Worm (Caenorhabditis elegans) whole organism, late embryonic: ENCODE results near the gene F55A11.1.

Source experiments
- C08G9.2 ChIP-seq: sonication (generic microtip); optimal IDR thresholded peaks from 2 replicates; lab custom pipeline; 2016; ENCODE audit warnings: mild to moderate bottlenecking, missing genetic modification characterization, moderate library complexity, missing compliant biosample characterization
- C38D4.7 ChIP-seq: fragments of 200-800 bp; sonication (Bioruptor generic); optimal IDR thresholded peaks from 2 replicates; lab custom pipeline; 2018; ENCODE audit warnings: mild to moderate bottlenecking, missing genetic modification characterization, moderate library complexity, missing compliant biosample characterization
- F13H6.1 ChIP-seq: sonication (generic microtip); optimal IDR thresholded peaks from 2 replicates; lab custom pipeline; 2016; ENCODE audit warnings: missing genetic modification characterization, missing compliant biosample characterization
- K02D7.2 ChIP-seq: sonication (generic microtip); optimal IDR thresholded peaks from 2 replicates; lab custom pipeline; 2017; ENCODE audit warnings: mild to moderate bottlenecking, missing genetic modification characterization, missing compliant biosample characterization
- T23F11.4 ChIP-seq: fragments of 200-800 bp; sonication (Bioruptor generic); optimal IDR thresholded peaks from 2 replicates; lab custom pipeline; 2018; ENCODE audit warnings: mild to moderate bottlenecking, missing genetic modification characterization, missing compliant biosample characterization
- ama-1 ChIP-seq: fragments of 150-350 bp; optimal IDR thresholded peaks from 2 replicates; lab custom pipeline; 2014
- ceh-14 ChIP-seq: sonication (generic microtip); optimal IDR thresholded peaks from 2 replicates; lab custom pipeline; 2016; ENCODE audit warnings: missing genotype, missing genetic modification characterization, missing compliant biosample characterization
- ceh-18 ChIP-seq: sonication (generic microtip); optimal IDR thresholded peaks from 2 replicates; lab custom pipeline; 2016; ENCODE audit warnings: missing genetic modification characterization, missing compliant biosample characterization
- ceh-19 ChIP-seq: fragments of 200-800 bp; sonication (Bioruptor generic); optimal IDR thresholded peaks from 2 replicates; lab custom pipeline; 2018; ENCODE audit warnings: mild to moderate bottlenecking, missing genetic modification characterization, missing compliant biosample characterization
- ceh-2 ChIP-seq: sonication (generic microtip); optimal IDR thresholded peaks from 2 replicates; lab custom pipeline; 2016; ENCODE audit warnings: missing genotype, missing genetic modification characterization, missing compliant biosample characterization
- ceh-22 ChIP-seq: sonication (generic microtip); optimal IDR thresholded peaks from 2 replicates; lab custom pipeline; 2017; ENCODE audit warnings: missing biosample characterization, missing genetic modification characterization
- ceh-30 ChIP-seq: fragments of 150-350 bp; optimal IDR thresholded peaks from 2 replicates; lab custom pipeline; 2014; ENCODE audit warnings: missing biosample characterization, missing genetic modification characterization
- ceh-31 ChIP-seq: sonication (generic microtip); optimal IDR thresholded peaks from 2 replicates; lab custom pipeline; 2016; ENCODE audit warnings: missing genetic modification characterization, missing compliant biosample characterization
- ceh-34 ChIP-seq: sonication (generic microtip); optimal IDR thresholded peaks from 2 replicates; lab custom pipeline; 2016; ENCODE audit warnings: mild to moderate bottlenecking, missing genetic modification characterization, missing compliant biosample characterization
- ceh-45 ChIP-seq: fragments of 200-800 bp; sonication (Bioruptor generic); IDR thresholded peaks from 2 replicates; pipeline ENCODE4 v1.3.6; 2022; ENCODE audit warnings: missing genetic modification reagents, missing genetic modification characterization, missing compliant biosample characterization
- ceh-9 ChIP-seq: sonication (generic microtip); optimal IDR thresholded peaks from 2 replicates; lab custom pipeline; 2016; ENCODE audit warnings: mild to moderate bottlenecking, missing genetic modification characterization, inconsistent platforms, missing compliant biosample characterization
- elt-4 ChIP-seq: sonication (generic microtip); optimal IDR thresholded peaks from 2 replicates; lab custom pipeline; 2016; ENCODE audit warnings: missing genetic modification characterization, missing compliant biosample characterization
- eyg-1 ChIP-seq: sonication (generic microtip); optimal IDR thresholded peaks from 2 replicates; lab custom pipeline; 2016; ENCODE audit warnings: missing genotype, missing genetic modification characterization, missing compliant biosample characterization
- fax-1 ChIP-seq: sonication (generic microtip); optimal IDR thresholded peaks from 2 replicates; lab custom pipeline; 2016; ENCODE audit warnings: missing genotype, missing genetic modification characterization, missing compliant biosample characterization
- fkh-10 ChIP-seq: fragments of 150-350 bp; optimal IDR thresholded peaks from 2 replicates; lab custom pipeline; 2014; ENCODE audit warnings: missing biosample characterization, missing genetic modification reagents, missing genetic modification characterization
- fkh-6 ChIP-seq: sonication (generic microtip); optimal IDR thresholded peaks from 2 replicates; lab custom pipeline; 2016; ENCODE audit warnings: missing genetic modification characterization, missing compliant biosample characterization
- gmeb-2 ChIP-seq: sonication (generic microtip); optimal IDR thresholded peaks from 2 replicates; lab custom pipeline; 2016; ENCODE audit warnings: missing genetic modification characterization, inconsistent platforms, missing compliant biosample characterization
- hlh-13 ChIP-seq: fragments of 200-800 bp; sonication (Bioruptor generic); optimal IDR thresholded peaks from 2 replicates; lab custom pipeline; 2018; ENCODE audit warnings: mild to moderate bottlenecking, missing genetic modification characterization, missing compliant biosample characterization
- hlh-15 ChIP-seq: sonication (generic microtip); optimal IDR thresholded peaks from 2 replicates; lab custom pipeline; 2016; ENCODE audit warnings: missing genetic modification characterization, missing compliant biosample characterization
- hlh-30 ChIP-seq: sonication (generic microtip); optimal IDR thresholded peaks from 2 replicates; lab custom pipeline; 2017; ENCODE audit warnings: antibody characterized with exemption, missing genetic modification characterization, missing compliant biosample characterization; ENCODE audit not compliant: insufficient read depth
- hlh-6 ChIP-seq: sonication (generic microtip); optimal IDR thresholded peaks from 2 replicates; lab custom pipeline; 2016; ENCODE audit warnings: missing genotype, missing genetic modification characterization, missing compliant biosample characterization
- lim-6 ChIP-seq: sonication (generic microtip); optimal IDR thresholded peaks from 2 replicates; lab custom pipeline; 2016; ENCODE audit warnings: missing genetic modification characterization, missing compliant biosample characterization
- nhr-232 ChIP-seq: sonication (generic microtip); optimal IDR thresholded peaks from 2 replicates; lab custom pipeline; 2016; ENCODE audit warnings: missing genetic modification characterization, missing compliant biosample characterization
- npax-4 ChIP-seq: sonication (generic microtip); optimal IDR thresholded peaks from 2 replicates; lab custom pipeline; 2016; ENCODE audit warnings: missing genetic modification characterization, missing compliant biosample characterization
- odd-2 ChIP-seq: sonication (generic microtip); optimal IDR thresholded peaks from 2 replicates; lab custom pipeline; 2017; ENCODE audit warnings: antibody characterized with exemption, mild to moderate bottlenecking, missing genetic modification characterization, missing compliant biosample characterization
- pha-2 ChIP-seq: sonication (generic microtip); optimal IDR thresholded peaks from 2 replicates; lab custom pipeline; 2017; ENCODE audit warnings: mild to moderate bottlenecking, missing genetic modification characterization, missing compliant biosample characterization
- pha-4 ChIP-seq: fragments of 150-350 bp; optimal IDR thresholded peaks from 2 replicates; lab custom pipeline; 2018; ENCODE audit warnings: missing biosample characterization, missing genetic modification reagents, missing genetic modification characterization
- pqm-1 ChIP-seq: sonication (generic microtip); optimal IDR thresholded peaks from 2 replicates; lab custom pipeline; 2016; ENCODE audit warnings: missing genetic modification characterization, missing compliant biosample characterization
- pros-1 ChIP-seq: fragments of 150-350 bp; optimal IDR thresholded peaks from 2 replicates; lab custom pipeline; 2014; ENCODE audit warnings: missing biosample characterization, missing genetic modification reagents, missing genetic modification characterization
- ref-2 ChIP-seq: sonication (generic microtip); optimal IDR thresholded peaks from 2 replicates; lab custom pipeline; 2016; ENCODE audit warnings: missing genetic modification characterization, missing compliant biosample characterization
- syd-9 ChIP-seq: sonication (generic microtip); optimal IDR thresholded peaks from 2 replicates; lab custom pipeline; 2016; ENCODE audit warnings: mild to moderate bottlenecking, missing genetic modification characterization, moderate library complexity, missing compliant biosample characterization
- tbx-7 ChIP-seq: sonication (generic microtip); optimal IDR thresholded peaks from 2 replicates; lab custom pipeline; 2016; ENCODE audit warnings: missing genotype, missing genetic modification characterization, missing compliant biosample characterization
- ttx-3 ChIP-seq: sonication (generic microtip); optimal IDR thresholded peaks from 2 replicates; lab custom pipeline; 2016; ENCODE audit warnings: missing genetic modification reagents, missing genetic modification characterization, missing compliant biosample characterization
- unc-42 ChIP-seq: sonication (generic microtip); optimal IDR thresholded peaks from 2 replicates; lab custom pipeline; 2016; ENCODE audit warnings: missing genotype, missing genetic modification characterization, missing compliant biosample characterization
- unc-55 ChIP-seq: sonication (generic microtip); optimal IDR thresholded peaks from 2 replicates; lab custom pipeline; 2017; ENCODE audit warnings: missing biosample characterization, missing genetic modification reagents, missing genetic modification characterization
- unc-86 ChIP-seq: sonication (generic microtip); optimal IDR thresholded peaks from 2 replicates; lab custom pipeline; 2016; ENCODE audit warnings: missing genetic modification characterization, missing compliant biosample characterization
- zip-5 ChIP-seq: sonication (generic microtip); optimal IDR thresholded peaks from 2 replicates; lab custom pipeline; 2016; ENCODE audit warnings: missing genetic modification characterization, missing compliant biosample characterization

Gene F55A11.1

DNA sequence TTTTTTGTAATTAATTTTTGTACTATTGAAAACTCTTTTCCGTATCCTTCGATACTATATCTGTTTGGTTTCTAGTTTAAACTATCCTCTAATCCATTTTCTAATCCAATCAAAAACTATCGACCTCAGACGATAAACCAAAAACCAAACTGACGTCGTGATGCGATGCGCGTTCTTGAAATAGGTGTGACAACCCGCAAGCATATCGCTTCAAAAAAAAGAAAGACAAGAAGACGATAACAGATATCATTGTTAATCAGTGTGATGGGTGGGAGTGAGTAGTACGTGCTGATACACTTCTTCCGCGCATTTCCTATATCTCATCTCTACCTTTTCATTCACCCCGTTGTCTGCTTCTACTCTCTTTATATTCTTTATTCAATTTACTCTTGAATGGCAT lies 24.4 kb downstream of the F55A11.1 start, which contains the start of gene T04F3.1:
TSS of gene T04F3.1 (plus strand) at position 246 of the 400 bp plus-strand sequence.
- TF ChIP-seq ref-2 (tag; lab: Kevin White, UChicago) (no peak), F13H6.1 (no peak), ama-1 (lab: Kevin White, UChicago) (no peak), pqm-1 (no peak), ceh-34 (tag; lab: Kevin White, UChicago) (no peak), fkh-6 (tag; lab: Kevin White, UChicago) (no peak), lim-6 (tag; lab: Kevin White, UChicago) (no peak), ceh-14 (tag; lab: Kevin White, UChicago) (no peak), ttx-3 (tag; lab: Kevin White, UChicago) (no peak)

DNA sequence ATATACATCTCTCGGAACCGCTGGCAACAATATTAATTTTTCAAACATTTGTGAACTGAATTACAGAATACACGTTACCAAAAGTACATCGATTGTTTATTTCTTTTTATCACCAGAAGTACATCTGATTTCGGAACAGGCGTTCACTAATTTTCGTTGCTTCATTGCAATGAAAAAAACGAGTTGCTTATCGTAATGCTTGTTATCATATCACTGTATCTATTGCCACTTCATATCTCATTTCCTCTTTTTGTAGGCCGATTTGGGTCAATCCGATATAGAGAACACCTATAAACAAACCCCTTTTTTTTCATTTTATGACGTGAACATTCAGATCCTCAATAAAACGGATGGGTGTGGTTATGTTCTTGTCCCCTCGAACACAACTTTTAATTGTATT lies 26.9 kb downstream of the F55A11.1 start:
- TF ChIP-seq ref-2 (tag; lab: Kevin White, UChicago): no peak
- no peak for TF ChIP-seq C08G9.2 (tag; lab: Kevin White, UChicago)
- no peak for TF ChIP-seq ceh-19 (GFP tag; lab: Kevin White, UChicago)
- TF ChIP-seq syd-9 (tag; lab: Kevin White, UChicago): no peak
- TF ChIP-seq nhr-232 (tag; lab: Kevin White, UChicago): no peak
- TF ChIP-seq lim-6 (tag; lab: Kevin White, UChicago): no peak
- no peak for TF ChIP-seq gmeb-2 (tag; lab: Kevin White, UChicago)
- no peak for TF ChIP-seq ceh-22 (tag; lab: Kevin White, UChicago)
- TF ChIP-seq eyg-1 (tag; lab: Kevin White, UChicago): no peak
- no peak for TF ChIP-seq fkh-10 (GFP tag; lab: Kevin White, UChicago)
- no peak for TF ChIP-seq hlh-15 (tag; lab: Kevin White, UChicago)
- no peak for TF ChIP-seq ceh-14 (tag; lab: Kevin White, UChicago)
- TF ChIP-seq npax-4 (tag; lab: Kevin White, UChicago): no peak
- no peak for TF ChIP-seq fax-1 (tag; lab: Kevin White, UChicago)
- no peak for TF ChIP-seq K02D7.2
- no peak for TF ChIP-seq hlh-6

DNA sequence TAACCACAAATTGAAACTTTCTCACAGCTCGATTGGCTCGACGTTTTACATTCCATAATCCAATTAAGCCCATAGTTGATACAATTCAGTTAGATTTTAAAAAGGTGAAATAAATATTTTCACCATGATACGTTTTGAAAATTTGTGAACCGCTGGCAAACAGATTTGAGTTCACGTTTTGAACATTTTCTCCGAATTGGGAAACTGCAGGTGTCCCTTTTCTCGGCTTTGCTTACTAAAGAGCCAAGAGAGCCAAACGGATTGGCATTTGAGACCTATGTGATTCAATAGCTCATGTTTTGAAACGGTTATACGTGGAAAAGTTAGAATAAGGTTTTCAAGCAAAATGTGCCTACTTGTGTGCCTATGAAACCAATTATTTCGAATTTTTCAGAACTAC lies 27.3 kb downstream of the F55A11.1 start, which contains the start of gene spe-42:
TSS of gene spe-42 (minus strand) at position 101 of the 400 bp plus-strand sequence.
- no peak for TF ChIP-seq ceh-45
- no peak for TF ChIP-seq hlh-6
- no peak for TF ChIP-seq ceh-31 (tag; lab: Kevin White, UChicago)
- no peak for TF ChIP-seq ceh-9 (tag; lab: Kevin White, UChicago)
- TF ChIP-seq unc-86: no peak
- no peak for TF ChIP-seq ceh-19 (GFP tag; lab: Kevin White, UChicago)
- no peak for TF ChIP-seq elt-4
- TF ChIP-seq zip-5 (tag; lab: Kevin White, UChicago): no peak
- no peak for TF ChIP-seq ceh-18 (tag; lab: Kevin White, UChicago)
- TF ChIP-seq T23F11.4 (GFP tag; lab: Kevin White, UChicago): no peak
- TF ChIP-seq C38D4.7 (GFP tag; lab: Kevin White, UChicago): no peak
- TF ChIP-seq ceh-30: no peak
- no peak for TF ChIP-seq ceh-14 (tag; lab: Kevin White, UChicago)
- TF ChIP-seq odd-2: no peak
- TF ChIP-seq fkh-10 (GFP tag; lab: Kevin White, UChicago): no peak
- no peak for TF ChIP-seq tbx-7 (tag; lab: Kevin White, UChicago)
- TF ChIP-seq gmeb-2 (tag; lab: Kevin White, UChicago): no peak
- no peak for TF ChIP-seq hlh-13 (GFP tag; lab: Kevin White, UChicago)

DNA sequence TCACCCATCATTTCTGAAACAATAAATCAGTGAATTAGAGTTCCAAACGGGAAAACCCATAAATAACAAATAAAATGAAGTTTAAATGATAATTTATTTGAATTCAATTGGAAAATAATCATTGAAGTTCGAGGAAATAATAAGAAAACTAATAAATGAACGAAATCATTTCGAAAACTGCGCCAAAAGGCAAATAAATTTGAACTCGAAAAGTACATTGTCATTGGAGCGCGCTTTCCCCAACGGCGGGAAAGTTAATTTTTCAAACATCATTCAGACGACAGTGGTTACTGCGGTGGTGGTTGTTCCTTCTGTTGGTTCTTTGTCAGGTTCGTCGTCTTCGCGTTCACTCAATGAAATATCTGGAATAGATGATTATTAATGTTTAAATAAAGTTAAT lies 30.7 kb downstream of the F55A11.1 start, which contains the start of gene npp-22:
TSS of gene npp-22 (minus strand) at position 13 of the 400 bp plus-strand sequence.
- TF ChIP-seq pha-2 (tag; lab: Kevin White, UChicago): no peak
- TF ChIP-seq unc-55: peak; percentile 9
- TF ChIP-seq ceh-2 (tag; lab: Kevin White, UChicago): no peak
- no peak for TF ChIP-seq ceh-19 (GFP tag; lab: Kevin White, UChicago)
- TF ChIP-seq ceh-22 (tag; lab: Kevin White, UChicago): no peak
- no peak for TF ChIP-seq hlh-30 (tag; lab: Kevin White, UChicago)
- no peak for TF ChIP-seq pha-4
- TF ChIP-seq C38D4.7 (GFP tag; lab: Kevin White, UChicago): no peak
- TF ChIP-seq ceh-31 (tag; lab: Kevin White, UChicago): peak; percentile 14
- TF ChIP-seq K02D7.2: no peak
- TF ChIP-seq unc-42: peak; percentile 30
- TF ChIP-seq pros-1 (tag; lab: Kevin White, UChicago): no peak
- TF ChIP-seq, all 69 proteins: peak for 3
